Worm (Caenorhabditis elegans) whole organism, L3 larva: ENCODE data around the gene F40G12.10.

Experiments
- daf-12 ChIP-seq: fragments of 150-350 bp; optimal IDR thresholded peaks from 2 replicates; lab custom pipeline; 2014; ENCODE audit warnings: missing biosample characterization, missing genetic modification reagents, missing genetic modification characterization
- nhr-11 ChIP-seq: fragments of 150-350 bp; optimal IDR thresholded peaks from 2 replicates; lab custom pipeline; 2014; ENCODE audit warnings: missing biosample characterization, missing genetic modification characterization
- nhr-25 ChIP-seq: sonication (generic microtip); optimal IDR thresholded peaks from 2 replicates; lab custom pipeline; 2017; ENCODE audit warnings: missing biosample characterization, missing genetic modification characterization
- sea-2 ChIP-seq: fragments of 150-350 bp; sonication (generic microtip); optimal IDR thresholded peaks from 4 replicates; lab custom pipeline; 2014; ENCODE audit warnings: missing biosample characterization, missing genetic modification reagents, missing genetic modification characterization

DNA sequence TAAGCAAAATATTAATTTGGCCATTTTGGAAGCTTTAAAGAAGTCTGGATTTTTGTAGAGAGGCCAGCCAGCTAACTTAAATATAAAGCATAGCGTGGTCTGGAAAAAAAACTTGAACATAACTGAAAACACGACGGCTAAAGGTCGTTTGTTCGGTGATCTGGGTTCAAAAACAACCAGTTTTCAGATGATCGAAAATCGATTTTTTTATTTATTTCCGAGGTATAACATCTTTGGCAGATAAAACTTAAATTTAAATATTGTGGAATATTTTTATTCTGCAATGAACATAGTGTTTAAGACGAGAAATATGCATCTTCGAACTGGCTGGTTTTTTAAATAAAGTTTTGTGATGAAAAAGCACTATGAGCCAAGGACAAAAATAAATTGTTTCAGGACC, 14.7 kb upstream of the F40G12.10 start, which contains the start of gene F40G12.4:
- TF ChIP-seq nhr-11 (tag; lab: Kevin White, UChicago) (no peak), nhr-25 (no peak), daf-12 (tag; lab: Kevin White, UChicago) (no peak), sea-2 (GFP tag; lab: Kevin White, UChicago) (no peak)
